Worm (Caenorhabditis elegans) whole organism, L2 larva: ENCODE results near the gene unc-98.

Source experiments
- F13H6.1 ChIP-seq: sonication (generic microtip); optimal IDR thresholded peaks from 2 replicates; lab custom pipeline; 2016; ENCODE audit warnings: missing genetic modification characterization, missing compliant biosample characterization
- Y55F3AM.14 ChIP-seq: fragments of 200-800 bp; sonication (Bioruptor generic); optimal IDR thresholded peaks from 2 replicates; lab custom pipeline; 2018; ENCODE audit warnings: mild to moderate bottlenecking, missing genetic modification characterization, missing compliant biosample characterization
- ZK546.5 ChIP-seq: sonication (generic microtip); optimal IDR thresholded peaks from 2 replicates; lab custom pipeline; 2017; ENCODE audit warnings: missing biosample characterization, missing genetic modification characterization
- aly-2 ChIP-seq: fragments of 150-350 bp; optimal IDR thresholded peaks from 2 replicates; lab custom pipeline; 2014; ENCODE audit warnings: missing biosample characterization, missing genetic modification characterization
- ama-1 ChIP-seq: fragments of 150-350 bp; optimal IDR thresholded peaks from 2 replicates; lab custom pipeline; 2018; ENCODE audit warnings: inconsistent platforms
- ceh-82 ChIP-seq: fragments of 150-350 bp; optimal IDR thresholded peaks from 2 replicates; lab custom pipeline; 2014; ENCODE audit warnings: missing biosample characterization, missing genetic modification characterization
- elt-1 ChIP-seq: fragments of 150-350 bp; optimal IDR thresholded peaks from 2 replicates; lab custom pipeline; 2014; ENCODE audit warnings: missing biosample characterization, missing genetic modification characterization
- nhr-11 ChIP-seq: fragments of 150-350 bp; optimal IDR thresholded peaks from 2 replicates; lab custom pipeline; 2014; ENCODE audit warnings: missing biosample characterization, missing genetic modification characterization
- nhr-237 ChIP-seq: fragments of 150-350 bp; optimal IDR thresholded peaks from 2 replicates; lab custom pipeline; 2014; ENCODE audit warnings: missing biosample characterization, missing genetic modification characterization
- nhr-25 ChIP-seq: fragments of 150-350 bp; sonication (generic microtip); optimal IDR thresholded peaks from 3 replicates; lab custom pipeline; 2014; ENCODE audit warnings: missing biosample characterization, missing genetic modification characterization
- nhr-77 ChIP-seq: fragments of 150-350 bp; optimal IDR thresholded peaks from 2 replicates; lab custom pipeline; 2014; ENCODE audit warnings: missing biosample characterization, missing genetic modification characterization
- skn-1 ChIP-seq: sonication (generic microtip); optimal IDR thresholded peaks from 2 replicates; lab custom pipeline; 2017; ENCODE audit warnings: missing biosample characterization, missing genetic modification characterization
- sma-3 ChIP-seq: sonication (generic microtip); optimal IDR thresholded peaks from 2 replicates; lab custom pipeline; 2016; ENCODE audit warnings: missing genetic modification reagents, missing genetic modification characterization, missing compliant biosample characterization
- unc-39 ChIP-seq: fragments of 150-350 bp; optimal IDR thresholded peaks from 2 replicates; lab custom pipeline; 2014; ENCODE audit warnings: missing biosample characterization, missing genetic modification characterization

ce11 chrX:7541078-7541477 lies 32.3 kb downstream of the unc-98 start:
- TF ChIP-seq ama-1 (lab: Kevin White, UChicago) (no peak), nhr-237 (tag; lab: Kevin White, UChicago) (no peak), nhr-25 (tag; lab: Kevin White, UChicago) (no peak), F13H6.1 (no peak), skn-1 (no peak), aly-2 (tag; lab: Kevin White, UChicago) (no peak), nhr-77 (tag; lab: Kevin White, UChicago) (no peak), unc-39 (tag; lab: Kevin White, UChicago) (no peak), nhr-11 (tag; lab: Kevin White, UChicago) (no peak), ceh-82 (tag; lab: Kevin White, UChicago) (no peak), sma-3 (no peak), elt-1 (tag; lab: Kevin White, UChicago) (no peak), Y55F3AM.14 (GFP tag; lab: Kevin White, UChicago) (no peak), ZK546.5 (tag; lab: Kevin White, UChicago) (no peak)
